Fruit fly (Drosophila melanogaster) whole organism, embryonic: ENCODE measurements around the gene CG3630.

Experiments used
- Asciz ChIP-seq: fragments of 200-800 bp; sonication (Bioruptor generic); optimal IDR thresholded peaks from 2 replicates; lab custom pipeline; 2017; ENCODE audit warnings: missing biosample characterization, mild to moderate bottlenecking, missing genetic modification characterization, missing genetic modification reagents
- Bgb ChIP-seq: fragments of 200-800 bp; sonication (Bioruptor generic); IDR thresholded peaks from 2 replicates; pipeline ENCODE4 v1.3.6; 2022; ENCODE audit warnings: missing biosample characterization, missing genetic modification characterization; ENCODE audit not compliant: partially characterized antibody
- Blimp-1 ChIP-seq: fragments of 200-800 bp; sonication (Bioruptor generic); optimal IDR thresholded peaks from 3 replicates; lab custom pipeline; 2018; ENCODE audit warnings: missing biosample characterization, missing genetic modification characterization, mild to moderate bottlenecking, moderate library complexity, missing genetic modification reagents
- CG10274 ChIP-seq: fragments of 200-800 bp; sonication (Bioruptor generic); optimal IDR thresholded peaks from 3 replicates; lab custom pipeline; 2017; ENCODE audit warnings: missing biosample characterization, mild to moderate bottlenecking, missing genetic modification characterization
- CG11695 ChIP-seq: fragments of 200-800 bp; sonication (Bioruptor generic); IDR thresholded peaks from 3 replicates; pipeline ENCODE4 v1.3.6; 2022; ENCODE audit warnings: missing biosample characterization, missing genetic modification characterization
- CG11696 ChIP-seq: fragments of 200-800 bp; sonication (Bioruptor generic); IDR thresholded peaks from 2 replicates; pipeline ENCODE4 v1.3.6; 2022; ENCODE audit warnings: missing biosample characterization, missing genetic modification characterization
- CG12104 ChIP-seq: fragments of 200-800 bp; sonication (Bioruptor generic); optimal IDR thresholded peaks from 3 replicates; lab custom pipeline; 2016; ENCODE audit warnings: missing biosample characterization, missing genetic modification characterization
- CG12942 ChIP-seq: fragments of 200-800 bp; sonication (Bioruptor generic); optimal IDR thresholded peaks from 3 replicates; lab custom pipeline; 2016; ENCODE audit warnings: missing biosample characterization, missing genetic modification characterization
- CG14014 ChIP-seq: fragments of 200-800 bp; sonication (Bioruptor generic); IDR thresholded peaks from 2 replicates; pipeline ENCODE4 v1.3.6; 2022; ENCODE audit warnings: missing biosample characterization, missing genetic modification characterization
- CG14860 ChIP-seq: fragments of 200-800 bp; sonication (Bioruptor generic); IDR thresholded peaks from 3 replicates; pipeline ENCODE4 v1.3.6; 2022; ENCODE audit warnings: missing biosample characterization, missing genetic modification characterization; ENCODE audit not compliant: partially characterized antibody
- CG17568 ChIP-seq: fragments of 200-800 bp; sonication (Bioruptor generic); optimal IDR thresholded peaks from 2 replicates; lab custom pipeline; 2018; ENCODE audit warnings: missing biosample characterization, mild to moderate bottlenecking, missing genetic modification characterization, moderate library complexity
- CG17612 ChIP-seq: fragments of 200-800 bp; sonication (Bioruptor generic); IDR thresholded peaks from 2 replicates; pipeline ENCODE4 v1.3.6; 2022; ENCODE audit warnings: missing biosample characterization, missing genetic modification characterization
- CG2116 ChIP-seq: fragments of 200-800 bp; sonication (Bioruptor generic); optimal IDR thresholded peaks from 3 replicates; lab custom pipeline; 2018; ENCODE audit warnings: missing biosample characterization, mild to moderate bottlenecking, missing genetic modification characterization
- CG2120 ChIP-seq: fragments of 200-800 bp; sonication (Bioruptor generic); optimal IDR thresholded peaks from 3 replicates; lab custom pipeline; 2016; ENCODE audit warnings: missing biosample characterization, missing genetic modification characterization
- CG2199 ChIP-seq: fragments of 200-800 bp; sonication (Bioruptor generic); IDR thresholded peaks from 3 replicates; pipeline ENCODE4 v1.3.6; 2022; ENCODE audit warnings: missing biosample characterization, missing genetic modification characterization
- CG2712 ChIP-seq: fragments of 200-800 bp; optimal IDR thresholded peaks from 3 replicates; lab custom pipeline; 2019; ENCODE audit warnings: missing biosample characterization, mild to moderate bottlenecking, missing genetic modification characterization, moderate library complexity
- CG32767 ChIP-seq: fragments of 200-800 bp; sonication (Bioruptor generic); IDR thresholded peaks from 2 replicates; pipeline ENCODE4 v1.3.6; 2022; ENCODE audit warnings: missing biosample characterization, missing genetic modification characterization
- CG4282 ChIP-seq: fragments of 200-800 bp; sonication (Bioruptor generic); optimal IDR thresholded peaks from 2 replicates; lab custom pipeline; 2016; ENCODE audit warnings: missing biosample characterization, missing genetic modification characterization
- CG4854 ChIP-seq: fragments of 200-800 bp; sonication (Bioruptor generic); optimal IDR thresholded peaks from 2 replicates; lab custom pipeline; 2016; ENCODE audit warnings: missing biosample characterization, missing genetic modification characterization, inconsistent platforms
- CG5180 ChIP-seq: fragments of 200-800 bp; sonication (Bioruptor generic); optimal IDR thresholded peaks from 3 replicates; lab custom pipeline; 2017; ENCODE audit warnings: missing biosample characterization, missing genetic modification characterization, mild to moderate bottlenecking, moderate library complexity, missing genetic modification reagents
- CG7556 ChIP-seq: fragments of 200-800 bp; sonication (Bioruptor generic); optimal IDR thresholded peaks from 2 replicates; lab custom pipeline; 2017; ENCODE audit warnings: missing biosample characterization, mild to moderate bottlenecking, missing genetic modification characterization
- CG8290 ChIP-seq, 3 experiments: fragments of 200-800 bp; sonication (Bioruptor generic); optimal IDR thresholded peaks; 2 replicates each; lab custom pipeline; 2016 to 2019; ENCODE audit warnings: missing biosample characterization in 3 of 3, missing genetic modification characterization in 3 of 3, mild to moderate bottlenecking in 2 of 3, moderate library complexity in 1 of 3
- CG8388 ChIP-seq: fragments of 200-800 bp; sonication (Bioruptor generic); optimal IDR thresholded peaks from 2 replicates; lab custom pipeline; 2019; ENCODE audit warnings: missing biosample characterization, mild to moderate bottlenecking, missing genetic modification characterization, moderate library complexity
- CG8944 ChIP-seq: fragments of 200-800 bp; sonication (Bioruptor generic); optimal IDR thresholded peaks from 3 replicates; lab custom pipeline; 2016; ENCODE audit warnings: missing biosample characterization, missing genetic modification characterization
- CG9932 ChIP-seq: fragments of 200-800 bp; sonication (Bioruptor generic); IDR thresholded peaks from 2 replicates; pipeline ENCODE4 v1.3.6; 2022; ENCODE audit warnings: missing biosample characterization, missing genetic modification characterization
- Dip2 ChIP-seq: fragments of 200-800 bp; sonication (Bioruptor generic); IDR thresholded peaks from 2 replicates; pipeline ENCODE4 v1.3.6; 2022; ENCODE audit warnings: missing biosample characterization, missing genetic modification characterization
- Dip3 ChIP-seq: fragments of 200-800 bp; sonication (Bioruptor generic); optimal IDR thresholded peaks from 3 replicates; lab custom pipeline; 2016; ENCODE audit warnings: missing biosample characterization, missing genetic modification characterization
- Hand ChIP-seq: fragments of 200-800 bp; sonication (Bioruptor generic); optimal IDR thresholded peaks from 2 replicates; lab custom pipeline; 2017; ENCODE audit warnings: mild to moderate bottlenecking, missing biosample characterization, missing genetic modification reagents, missing genetic modification characterization
- Mad ChIP-seq: fragments of 200-800 bp; sonication (Bioruptor generic); optimal IDR thresholded peaks from 2 replicates; lab custom pipeline; 2016; ENCODE audit warnings: missing biosample characterization, missing genetic modification characterization
- Sox100B ChIP-seq: fragments of 200-800 bp; sonication (Bioruptor generic); optimal IDR thresholded peaks from 3 replicates; lab custom pipeline; 2018; ENCODE audit warnings: missing biosample characterization, mild to moderate bottlenecking, missing genetic modification characterization
- abd-A ChIP-seq: fragments of 200-800 bp; sonication (Bioruptor generic); optimal IDR thresholded peaks from 3 replicates; lab custom pipeline; 2019; ENCODE audit warnings: missing biosample characterization, mild to moderate bottlenecking, missing genetic modification characterization, moderate library complexity
- cad ChIP-seq: fragments of >200 bp; optimal IDR thresholded peaks from 2 replicates; lab custom pipeline; 2017; ENCODE audit warnings: missing biosample characterization, missing genetic modification characterization
- corto ChIP-seq: fragments of 200-800 bp; sonication (Bioruptor generic); optimal IDR thresholded peaks from 2 replicates; lab custom pipeline; 2016; ENCODE audit warnings: missing biosample characterization, mild to moderate bottlenecking, missing genetic modification characterization, moderate library complexity
- grau ChIP-seq: fragments of 200-800 bp; optimal IDR thresholded peaks from 3 replicates; lab custom pipeline; 2019; ENCODE audit warnings: missing biosample characterization, mild to moderate bottlenecking, missing genetic modification characterization, moderate library complexity
- h ChIP-seq: fragments of >200 bp; optimal IDR thresholded peaks from 2 replicates; lab custom pipeline; 2017
- hth ChIP-seq: fragments of >200 bp; optimal IDR thresholded peaks from 2 replicates; lab custom pipeline; 2017; ENCODE audit warnings: inconsistent platforms
- inv ChIP-seq: fragments of 200-800 bp; sonication (Bioruptor generic); IDR thresholded peaks from 2 replicates; pipeline ENCODE4 v1.3.6; 2022; ENCODE audit warnings: missing biosample characterization, missing genetic modification characterization; ENCODE audit not compliant: partially characterized antibody
- nerfin-1 ChIP-seq: fragments of 200-800 bp; sonication (Bioruptor generic); optimal IDR thresholded peaks from 3 replicates; lab custom pipeline; 2019; ENCODE audit warnings: missing biosample characterization, mild to moderate bottlenecking, missing genetic modification characterization, moderate library complexity
- onecut ChIP-seq: fragments of 200-800 bp; sonication (Bioruptor generic); IDR thresholded peaks from 2 replicates; pipeline ENCODE4 v1.3.6; 2022; ENCODE audit warnings: missing biosample characterization, missing genetic modification characterization
- phol ChIP-seq: fragments of 200-800 bp; sonication (Bioruptor generic); optimal IDR thresholded peaks from 3 replicates; lab custom pipeline; 2018; ENCODE audit warnings: missing biosample characterization, mild to moderate bottlenecking, missing genetic modification characterization, moderate library complexity
- pnt ChIP-seq: fragments of 200-800 bp; sonication (Bioruptor generic); optimal IDR thresholded peaks from 3 replicates; lab custom pipeline; 2016; ENCODE audit warnings: missing biosample characterization, missing genetic modification characterization
- pum ChIP-seq: fragments of 200-800 bp; sonication (Bioruptor generic); optimal IDR thresholded peaks from 2 replicates; lab custom pipeline; 2016; ENCODE audit warnings: missing biosample characterization, missing genetic modification characterization
- sens ChIP-seq: fragments of 200-800 bp; sonication (Bioruptor generic); peaks from one replicate; lab custom pipeline; 2016; ENCODE audit warnings: missing biosample characterization, missing genetic modification characterization
- seq ChIP-seq: fragments of 200-800 bp; sonication (Bioruptor generic); IDR thresholded peaks from 2 replicates; pipeline ENCODE4 v1.3.6; 2022; ENCODE audit warnings: missing biosample characterization, missing genetic modification characterization
- sisA ChIP-seq: fragments of 200-800 bp; sonication (Bioruptor generic); IDR thresholded peaks from 2 replicates; pipeline ENCODE4 v1.3.6; 2022; ENCODE audit warnings: missing biosample characterization, missing genetic modification characterization
- slou ChIP-seq: fragments of 200-800 bp; sonication (Bioruptor generic); optimal IDR thresholded peaks from 3 replicates; lab custom pipeline; 2016; ENCODE audit warnings: missing biosample characterization, missing genetic modification characterization
- sna ChIP-seq: fragments of 200-800 bp; sonication (Bioruptor generic); IDR thresholded peaks from 2 replicates; pipeline ENCODE4 v1.3.6; 2022; ENCODE audit warnings: missing biosample characterization, missing genetic modification characterization; ENCODE audit not compliant: partially characterized antibody
- tin ChIP-seq: fragments of 200-800 bp; sonication (Bioruptor generic); optimal IDR thresholded peaks from 3 replicates; lab custom pipeline; 2016; ENCODE audit warnings: missing biosample characterization, missing genetic modification characterization
- tna ChIP-seq: fragments of 200-800 bp; sonication (Bioruptor generic); IDR thresholded peaks from 2 replicates; pipeline ENCODE4 v1.3.6; 2022; ENCODE audit warnings: missing biosample characterization, missing genetic modification characterization; ENCODE audit not compliant: partially characterized antibody
- wek ChIP-seq: fragments of 200-800 bp; sonication (Bioruptor generic); optimal IDR thresholded peaks from 3 replicates; lab custom pipeline; 2018; ENCODE audit warnings: missing biosample characterization, mild to moderate bottlenecking, missing genetic modification characterization, moderate library complexity
- zen ChIP-seq: fragments of 200-800 bp; sonication (Bioruptor generic); optimal IDR thresholded peaks from 3 replicates; lab custom pipeline; 2018; ENCODE audit warnings: missing biosample characterization, mild to moderate bottlenecking, missing genetic modification characterization, moderate library complexity

The CG3630 gene

DNA sequence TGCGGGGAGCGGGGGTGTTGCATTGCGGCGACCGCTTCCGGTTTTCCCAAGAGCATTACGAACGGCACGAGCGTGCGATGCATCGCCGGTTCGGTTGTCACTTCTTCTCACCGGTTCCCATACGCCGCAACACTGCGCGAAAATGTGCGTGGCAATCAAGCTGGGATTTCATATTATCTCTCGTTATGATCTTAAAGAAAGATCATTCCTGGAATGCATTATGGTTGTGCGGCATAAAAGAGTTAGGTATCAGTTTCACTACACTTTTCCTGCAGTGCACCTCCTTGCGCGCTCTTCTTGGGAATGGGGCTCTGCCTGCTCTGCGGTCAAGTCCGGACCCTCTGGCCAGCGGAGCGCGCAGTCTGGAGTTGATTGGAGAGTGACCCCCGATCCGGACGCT lies 4.1 kb downstream of the CG3630 start (continued):
- peak; percentile 52 for TF ChIP-seq CG2712
- no peak for TF ChIP-seq CG2199
- TF ChIP-seq Hand (GFP tag; lab: Kevin White, UChicago): no peak
- TF ChIP-seq onecut (GFP tag; lab: Robert Waterston, UW): no peak
- peak; percentile 59 for TF ChIP-seq Blimp-1 (GFP tag; lab: Kevin White, UChicago)
- no peak for TF ChIP-seq CG11696 (GFP tag; lab: Robert Waterston, UW)
- TF ChIP-seq CG17568: no peak
- TF ChIP-seq sisA (GFP tag; lab: Robert Waterston, UW): peak; percentile 80
- TF ChIP-seq CG11695 (GFP tag; lab: Robert Waterston, UW): no peak
- TF ChIP-seq CG32767: peak; percentile 12; the same call in 1 of the 2 replicates
- no peak for TF ChIP-seq Dip3 (GFP tag; lab: Kevin White, UChicago)
- no peak for TF ChIP-seq cad (GFP tag; lab: Kevin White, UChicago)
- no peak for TF ChIP-seq wek (GFP tag; lab: Kevin White, UChicago)
- TF ChIP-seq hth: no peak
- peak; percentile 51 for TF ChIP-seq phol (tag; lab: Kevin White, UChicago)
- no peak for TF ChIP-seq inv (GFP tag; lab: Robert Waterston, UW)
- TF ChIP-seq CG14860 (GFP tag; lab: Robert Waterston, UW): no peak
- TF ChIP-seq CG8944 (GFP tag; lab: Kevin White, UChicago): peak; percentile 50
- TF ChIP-seq Asciz (GFP tag; lab: Kevin White, UChicago): peak; percentile 44
- TF ChIP-seq CG10274 (GFP tag; lab: Kevin White, UChicago): no peak
- peak; percentile 29 for TF ChIP-seq CG7556 (GFP tag; lab: Kevin White, UChicago)
- TF ChIP-seq CG4854: no peak
- peak; percentile 9 for TF ChIP-seq CG12942 (GFP tag; lab: Kevin White, UChicago)
- peak; percentile 35 for TF ChIP-seq pnt (GFP tag; lab: Kevin White, UChicago)
- no peak for TF ChIP-seq corto
- no peak for TF ChIP-seq Sox100B
- no peak for TF ChIP-seq CG2116
- TF ChIP-seq sna (GFP tag; lab: Robert Waterston, UW): no peak
- TF ChIP-seq grau (tag; lab: Kevin White, UChicago): peak; percentile 19
- TF ChIP-seq CG4282 (GFP tag; lab: Kevin White, UChicago): no peak
- no peak for TF ChIP-seq Dip2 (GFP tag; lab: Robert Waterston, UW)
- no peak for TF ChIP-seq CG5180 (GFP tag; lab: Kevin White, UChicago)
- no peak for TF ChIP-seq CG2120
- TF ChIP-seq CG17612 (GFP tag; lab: Robert Waterston, UW): no peak
- no peak for TF ChIP-seq CG8290 (GFP tag; optimal IDR thresholded peaks at IDR 0.05; lab: Kevin White, UChicago)
- TF ChIP-seq CG8290 (tag; optimal IDR thresholded peaks at IDR 0.05; lab: Kevin White, UChicago): peak in 1 of 2 experiments; percentile 46
- TF ChIP-seq seq (GFP tag; lab: Robert Waterston, UW): 0 out of 2 replicates have a peak, but pooled peaks have one; percentile 10
- no peak for TF ChIP-seq tna
- no peak for TF ChIP-seq Bgb
- TF ChIP-seq pum: no peak
- TF ChIP-seq zen (tag; lab: Kevin White, UChicago): no peak
- TF ChIP-seq CG8388 (GFP tag; lab: Kevin White, UChicago): peak; percentile 56
- no peak for TF ChIP-seq CG9932 (GFP tag; lab: Robert Waterston, UW)
- peak; percentile 28 for TF ChIP-seq tin
- no peak for TF ChIP-seq CG14014
- peak; percentile 66 for TF ChIP-seq sens
- TF ChIP-seq abd-A (tag; lab: Kevin White, UChicago): no peak
- no peak for TF ChIP-seq slou (GFP tag; lab: Kevin White, UChicago)
- no peak for TF ChIP-seq Mad
- no peak for TF ChIP-seq CG12104 (GFP tag; lab: Kevin White, UChicago)
- no peak for TF ChIP-seq h
- no peak for TF ChIP-seq nerfin-1
